Fruit fly (Drosophila melanogaster): Measurements from ENCODE around the gene CG15535.

Gene CG15535

dm6 chr3R:30386759-30387437, 36.8 kb downstream of the CG15535 start (continued):
- TF ChIP-seq CG13287 (GFP tag; IDR thresholded peaks at IDR 0.05; ENCODE audit: partially characterized antibody) (peak; percentile 20; the same call in 1 of the 2 replicates), kni (GFP tag; optimal IDR thresholded peaks at IDR 0.05) (peak; percentile 11), ci (GFP tag; IDR thresholded peaks at IDR 0.05) (0 out of 3 replicates have a peak, but pooled peaks have one; percentile 28), CG12769 (tag; optimal IDR thresholded peaks at IDR 0.05) (peak; percentile 9), jigr1 (GFP tag; IDR thresholded peaks at IDR 0.05) (no peak), CG15479 (GFP tag; optimal IDR thresholded peaks at IDR 0.05) (peak; percentile 82), CG3163 (GFP tag; optimal IDR thresholded peaks at IDR 0.05) (peak; percentile 97), NC2β (GFP tag; optimal IDR thresholded peaks at IDR 0.05) (no peak), Hr78 (GFP tag; optimal IDR thresholded peaks at IDR 0.05) (peak in 1 of 2 experiments; percentile 5), yki (optimal IDR thresholded peaks at IDR 0.05) (peak; percentile 28), nom (GFP tag; optimal IDR thresholded peaks at IDR 0.05) (peak; percentile 57), dm (GFP tag; optimal IDR thresholded peaks at IDR 0.05) (peak; percentile 12), hbn (GFP tag; IDR thresholded peaks at IDR 0.05; ENCODE audit: partially characterized antibody) (0 out of 2 replicates have a peak, but pooled peaks have one; percentile 29), CG2199 (GFP tag; IDR thresholded peaks at IDR 0.05) (peak; percentile 67; the same call in 2 of the 3 replicates), CG10959 (GFP tag; IDR thresholded peaks at IDR 0.05) (no peak), z (GFP tag; IDR thresholded peaks at IDR 0.05) (no peak), HmgZ (tag; optimal IDR thresholded peaks at IDR 0.05) (peak; percentile 23), Eip74EF (GFP tag; optimal IDR thresholded peaks at IDR 0.05) (peak in 1 of 2 experiments; percentile 37), CG17385 (GFP tag; optimal IDR thresholded peaks at IDR 0.05) (no peak), CG13894 (tag; optimal IDR thresholded peaks at IDR 0.05) (no peak), row (GFP tag; IDR thresholded peaks at IDR 0.05) (no peak), sna (GFP tag; IDR thresholded peaks at IDR 0.05; ENCODE audit: partially characterized antibody) (peak; percentile 40; the same call in 1 of the 2 replicates), E2f1 (GFP tag; IDR thresholded peaks at IDR 0.05) (no peak), aop (GFP tag; IDR thresholded peaks at IDR 0.05) (0 out of 2 replicates have a peak, but pooled peaks have one; percentile 28), YL-1 (GFP tag; optimal IDR thresholded peaks at IDR 0.05) (peak; percentile 14), CG34224 (GFP tag; IDR thresholded peaks at IDR 0.05; ENCODE audit: partially characterized antibody) (0 out of 3 replicates have a peak, but pooled peaks have one; percentile 24), Trl (optimal IDR thresholded peaks at IDR 0.05) (peak; percentile 88 to 90), Trl (GFP tag; optimal IDR thresholded peaks at IDR 0.05) (no peak)

- TF ChIP-seq onecut (GFP tag; IDR thresholded peaks at IDR 0.05), result no peak
- peak; percentile 30 for TF ChIP-seq sug (tag; optimal IDR thresholded peaks at IDR 0.05)
- TF ChIP-seq MTF-1 (GFP tag; optimal IDR thresholded peaks at IDR 0.05; ENCODE audit: borderline replicate concordance), result peak; percentile 7
- peak in 1 of 2 experiments; percentile 83 for TF ChIP-seq Pdp1 (GFP tag; optimal IDR thresholded peaks at IDR 0.05)
- no peak for TF ChIP-seq CG2120 (GFP tag; optimal IDR thresholded peaks at IDR 0.05)
These were observed 38.2 kb downstream of the CG15535 start for dm6 chr3R:30385531-30385930.

dm6 chr3R:30383181-30383580, 40.5 kb downstream of the CG15535 start:
- TF ChIP-seq al (GFP tag; IDR thresholded peaks at IDR 0.05) (no peak), hth (optimal IDR thresholded peaks at IDR 0.05) (peak; percentile 71), cad (GFP tag; optimal IDR thresholded peaks at IDR 0.05) (peak; percentile 87), prd (optimal IDR thresholded peaks at IDR 0.05) (no peak), prd (GFP tag; IDR thresholded peaks at IDR 0.05) (peak; percentile 17; the same call in 1 of the 3 replicates), CG2116 (GFP tag; optimal IDR thresholded peaks at IDR 0.05) (no peak), Sry-δ (GFP tag; optimal IDR thresholded peaks at IDR 0.05) (no peak)

Data from whole organism, embryonic.